Fruit fly (Drosophila melanogaster) whole organism, embryonic: ENCODE measurements around the gene Glyat.

ENCODE experiments used
- CG10543 ChIP-seq: fragments of 200-800 bp; sonication (Bioruptor generic); optimal IDR thresholded peaks from 3 replicates; lab custom pipeline; 2017; ENCODE audit warnings: missing biosample characterization, mild to moderate bottlenecking, missing genetic modification characterization, moderate library complexity
- CG1529 ChIP-seq: fragments of 200-800 bp; sonication (Bioruptor generic); optimal IDR thresholded peaks from 3 replicates; lab custom pipeline; 2018; ENCODE audit warnings: missing biosample characterization, missing genetic modification characterization
- CG17359 ChIP-seq: fragments of 200-800 bp; sonication (Bioruptor generic); optimal IDR thresholded peaks from 3 replicates; lab custom pipeline; 2018; ENCODE audit warnings: missing biosample characterization, mild to moderate bottlenecking, missing genetic modification characterization, moderate library complexity
- CG18011 ChIP-seq: fragments of 200-800 bp; sonication (Bioruptor generic); optimal IDR thresholded peaks from 2 replicates; lab custom pipeline; 2017; ENCODE audit warnings: missing biosample characterization, missing genetic modification characterization, mild to moderate bottlenecking, moderate library complexity, missing genotype
- CG2116 ChIP-seq: fragments of 200-800 bp; sonication (Bioruptor generic); optimal IDR thresholded peaks from 3 replicates; lab custom pipeline; 2018; ENCODE audit warnings: missing biosample characterization, mild to moderate bottlenecking, missing genetic modification characterization
- CG2712 ChIP-seq: fragments of 200-800 bp; optimal IDR thresholded peaks from 3 replicates; lab custom pipeline; 2019; ENCODE audit warnings: missing biosample characterization, mild to moderate bottlenecking, missing genetic modification characterization, moderate library complexity
- CG32532 ChIP-seq: fragments of 200-800 bp; sonication (Bioruptor generic); IDR thresholded peaks from 2 replicates; pipeline ENCODE4 v1.3.6; 2022; ENCODE audit warnings: missing biosample characterization, missing genetic modification characterization
- CG3281 ChIP-seq: fragments of 200-800 bp; sonication (Bioruptor generic); optimal IDR thresholded peaks from 3 replicates; lab custom pipeline; 2017; ENCODE audit warnings: missing biosample characterization, mild to moderate bottlenecking, missing genetic modification characterization
- CG34376 ChIP-seq: fragments of 200-800 bp; sonication (Bioruptor generic); optimal IDR thresholded peaks from 2 replicates; lab custom pipeline; 2018; ENCODE audit warnings: missing biosample characterization, mild to moderate bottlenecking, missing genetic modification characterization
- CG4360 ChIP-seq: fragments of 200-800 bp; sonication (Bioruptor generic); IDR thresholded peaks from 2 replicates; pipeline ENCODE4 v1.3.6; 2022; ENCODE audit warnings: missing biosample characterization, missing genetic modification characterization
- CG4730 ChIP-seq: fragments of 200-800 bp; sonication (Bioruptor generic); IDR thresholded peaks from 2 replicates; pipeline ENCODE4 v1.3.6; 2022; ENCODE audit warnings: missing biosample characterization, missing genetic modification characterization
- Dbx ChIP-seq: fragments of 200-800 bp; sonication (Bioruptor generic); IDR thresholded peaks from 3 replicates; pipeline ENCODE4 v1.3.6; 2022; ENCODE audit warnings: missing biosample characterization, missing genetic modification characterization
- Med ChIP-seq: fragments of 200-800 bp; sonication (Bioruptor generic); peaks from one replicate; lab custom pipeline; 2016; ENCODE audit warnings: missing biosample characterization, missing genetic modification characterization, mild to moderate bottlenecking, inconsistent platforms, moderate library complexity
- Optix ChIP-seq: fragments of 200-800 bp; sonication (Bioruptor generic); IDR thresholded peaks from 3 replicates; pipeline ENCODE4 v1.3.6; 2022; ENCODE audit warnings: missing biosample characterization, missing genetic modification characterization
- Rfx ChIP-seq: fragments of 200-800 bp; sonication (Bioruptor generic); IDR thresholded peaks from 2 replicates; pipeline ENCODE4 v1.3.6; 2022; ENCODE audit warnings: missing biosample characterization, missing genetic modification characterization
- Sox100B ChIP-seq: fragments of 200-800 bp; sonication (Bioruptor generic); optimal IDR thresholded peaks from 3 replicates; lab custom pipeline; 2018; ENCODE audit warnings: missing biosample characterization, mild to moderate bottlenecking, missing genetic modification characterization
- lab ChIP-seq: fragments of 200-800 bp; sonication (Bioruptor generic); optimal IDR thresholded peaks from 3 replicates; lab custom pipeline; 2017; ENCODE audit warnings: missing biosample characterization, missing genetic modification characterization, mild to moderate bottlenecking, moderate library complexity, missing genetic modification reagents
- lov ChIP-seq, 2 experiments: fragments of 200-800 bp in 1 of 2; fragments of >200 bp in 1 of 2; sonication (Bioruptor generic) in 1 of 2; IDR thresholded peaks in 1 of 2; optimal IDR thresholded peaks in 1 of 2; 2 replicates in 1 of 2; 3 replicates in 1 of 2; pipeline versions ENCODE4 v1.3.6 to Lab custom; 2017 to 2022; ENCODE audit warnings: missing biosample characterization in 1 of 2, missing genetic modification characterization in 1 of 2
- mirr ChIP-seq: fragments of 200-800 bp; sonication (Bioruptor generic); optimal IDR thresholded peaks from 3 replicates; lab custom pipeline; 2018; ENCODE audit warnings: missing biosample characterization, mild to moderate bottlenecking, missing genetic modification characterization
- schlank ChIP-seq: fragments of 200-800 bp; sonication (Bioruptor generic); optimal IDR thresholded peaks from 2 replicates; lab custom pipeline; 2018; ENCODE audit warnings: missing biosample characterization, mild to moderate bottlenecking, missing genetic modification characterization
- zfh1 ChIP-seq: fragments of 200-800 bp; sonication (Bioruptor generic); IDR thresholded peaks from 3 replicates; pipeline ENCODE4 v1.3.6; 2022; ENCODE audit warnings: missing biosample characterization, missing genetic modification characterization

Gene Glyat

dm6 chr2L:7960581-7961530 is 49.6 kb downstream of the Glyat start (continued):
- TF ChIP-seq CG4360 (GFP tag; lab: Robert Waterston, UW) (peak; percentile 36), Rfx (GFP tag; lab: Robert Waterston, UW) (peak; percentile 58; the same call in 1 of the 2 replicates), CG34376 (GFP tag; lab: Kevin White, UChicago) (peak; percentile 42), lov (optimal IDR thresholded peaks at IDR 0.05; lab: Kevin White, UChicago) (no peak), lov (GFP tag; IDR thresholded peaks at IDR 0.05; lab: Robert Waterston, UW) (0 out of 3 replicates have a peak, but pooled peaks have one; percentile 29), mirr (GFP tag; lab: Kevin White, UChicago) (peak; percentile 83), Med (GFP tag; lab: Kevin White, UChicago) (peak; percentile 79), lab (peak; percentile 89), zfh1 (GFP tag; lab: Robert Waterston, UW) (no peak; the same call in 2 of the 3 replicates), CG1529 (GFP tag; lab: Kevin White, UChicago) (no peak), CG32532 (GFP tag; lab: Robert Waterston, UW) (peak; percentile 40), Optix (GFP tag; lab: Robert Waterston, UW) (no peak), Dbx (0 out of 3 replicates have a peak, but pooled peaks have one; percentile 12), CG2116 (peak; percentile 6), CG3281 (GFP tag; lab: Kevin White, UChicago) (peak; percentile 84), Sox100B (GFP tag; lab: Kevin White, UChicago) (peak; percentile 0), CG2712 (tag; lab: Kevin White, UChicago) (peak; percentile 23), CG18011 (GFP tag; lab: Kevin White, UChicago) (peak; percentile 13), CG4730 (GFP tag; lab: Robert Waterston, UW) (no peak), CG10543 (peak; percentile 62), CG17359 (tag; lab: Kevin White, UChicago) (peak; percentile 63), schlank (tag; lab: Kevin White, UChicago) (peak; percentile 5)
